Fruit fly (Drosophila melanogaster) whole organism, embryonic: Measurements from ENCODE around the gene CG42571.
A peak's percentile ranks its signal among the peaks of the same experiment; 100 is the strongest.

Experiments used
- BtbVII ChIP-seq: fragments of 200-800 bp; sonication (Bioruptor generic); optimal IDR thresholded peaks from 3 replicates; lab custom pipeline; 2017; ENCODE audit warnings: missing biosample characterization, mild to moderate bottlenecking, missing genetic modification characterization
- CG10267 ChIP-seq: fragments of 200-800 bp; sonication (Bioruptor generic); optimal IDR thresholded peaks from 2 replicates; lab custom pipeline; 2018; ENCODE audit warnings: missing biosample characterization, mild to moderate bottlenecking, missing genetic modification characterization, moderate library complexity
- CG10654 ChIP-seq: fragments of 200-800 bp; sonication (Bioruptor generic); optimal IDR thresholded peaks from 2 replicates; lab custom pipeline; 2016; ENCODE audit warnings: missing biosample characterization, missing genetic modification characterization
- CG10979 ChIP-seq: fragments of 200-800 bp; sonication (Bioruptor generic); optimal IDR thresholded peaks from 2 replicates; lab custom pipeline; 2018; ENCODE audit warnings: missing biosample characterization, mild to moderate bottlenecking, missing genetic modification characterization, moderate library complexity
- CG11504 ChIP-seq: fragments of 200-800 bp; sonication (Bioruptor generic); optimal IDR thresholded peaks from 3 replicates; lab custom pipeline; 2019; ENCODE audit warnings: missing biosample characterization, mild to moderate bottlenecking, missing genetic modification characterization, moderate library complexity
- CG15073 ChIP-seq: fragments of 200-800 bp; sonication (Bioruptor generic); optimal IDR thresholded peaks from 2 replicates; lab custom pipeline; 2016; ENCODE audit warnings: missing biosample characterization, missing genetic modification characterization
- CG16815 ChIP-seq: fragments of 200-800 bp; sonication (Bioruptor generic); optimal IDR thresholded peaks from 3 replicates; lab custom pipeline; 2017; ENCODE audit warnings: missing biosample characterization, mild to moderate bottlenecking, missing genetic modification characterization
- CG17328 ChIP-seq: fragments of 200-800 bp; sonication (Bioruptor generic); IDR thresholded peaks from 2 replicates; pipeline ENCODE4 v1.3.6; 2022; ENCODE audit warnings: missing biosample characterization, missing genetic modification characterization
- CG17361 ChIP-seq: fragments of 200-800 bp; sonication (Bioruptor generic); IDR thresholded peaks from 3 replicates; pipeline ENCODE4 v1.3.6; 2022; ENCODE audit warnings: missing biosample characterization, missing genetic modification characterization
- CG17802 ChIP-seq: fragments of 200-800 bp; sonication (Bioruptor generic); optimal IDR thresholded peaks from 2 replicates; lab custom pipeline; 2018; ENCODE audit warnings: missing biosample characterization, mild to moderate bottlenecking, missing genetic modification characterization, moderate library complexity
- CG17829 ChIP-seq: fragments of 200-800 bp; optimal IDR thresholded peaks from 2 replicates; lab custom pipeline; 2019; ENCODE audit warnings: missing biosample characterization, mild to moderate bottlenecking, missing genetic modification characterization, moderate library complexity
- CG18262 ChIP-seq: fragments of 200-800 bp; optimal IDR thresholded peaks from 3 replicates; lab custom pipeline; 2019; ENCODE audit warnings: missing biosample characterization, mild to moderate bottlenecking, missing genetic modification characterization, moderate library complexity
- CG2202 ChIP-seq: fragments of 200-800 bp; sonication (Bioruptor generic); optimal IDR thresholded peaks from 2 replicates; lab custom pipeline; 2018; ENCODE audit warnings: missing biosample characterization, mild to moderate bottlenecking, missing genetic modification characterization
- CG2712 ChIP-seq: fragments of 200-800 bp; optimal IDR thresholded peaks from 3 replicates; lab custom pipeline; 2019; ENCODE audit warnings: missing biosample characterization, mild to moderate bottlenecking, missing genetic modification characterization, moderate library complexity
- CG30403 ChIP-seq: fragments of 200-800 bp; sonication (Bioruptor generic); optimal IDR thresholded peaks from 3 replicates; lab custom pipeline; 2016; ENCODE audit warnings: missing biosample characterization, missing genetic modification characterization
- CG3065 ChIP-seq: fragments of 200-800 bp; sonication (Bioruptor generic); optimal IDR thresholded peaks from 2 replicates; lab custom pipeline; 2016; ENCODE audit warnings: missing biosample characterization, missing genetic modification characterization
- CG31441 ChIP-seq: fragments of 200-800 bp; sonication (Bioruptor generic); IDR thresholded peaks from 2 replicates; pipeline ENCODE4 v1.3.6; 2022; ENCODE audit warnings: missing biosample characterization, missing genetic modification characterization
- CG33557 ChIP-seq: fragments of 200-800 bp; sonication (Bioruptor generic); optimal IDR thresholded peaks from 2 replicates; lab custom pipeline; 2019; ENCODE audit warnings: missing biosample characterization, mild to moderate bottlenecking, missing genetic modification characterization, moderate library complexity
- CG4820 ChIP-seq: fragments of 200-800 bp; sonication (Bioruptor generic); optimal IDR thresholded peaks from 3 replicates; lab custom pipeline; 2016; ENCODE audit warnings: missing biosample characterization, missing genetic modification characterization
- CG7556 ChIP-seq: fragments of 200-800 bp; sonication (Bioruptor generic); optimal IDR thresholded peaks from 2 replicates; lab custom pipeline; 2017; ENCODE audit warnings: missing biosample characterization, mild to moderate bottlenecking, missing genetic modification characterization
- CG7745 ChIP-seq: fragments of 200-800 bp; sonication (Bioruptor generic); optimal IDR thresholded peaks from 2 replicates; lab custom pipeline; 2018; ENCODE audit warnings: missing biosample characterization, mild to moderate bottlenecking, missing genetic modification characterization, moderate library complexity
- CG7963 ChIP-seq: fragments of 200-800 bp; sonication (Bioruptor generic); IDR thresholded peaks from 3 replicates; pipeline ENCODE4 v1.3.6; 2022; ENCODE audit warnings: missing biosample characterization, missing genetic modification characterization; ENCODE audit not compliant: partially characterized antibody
- CG8924 ChIP-seq: fragments of 200-800 bp; optimal IDR thresholded peaks from 3 replicates; lab custom pipeline; 2019; ENCODE audit warnings: missing biosample characterization, mild to moderate bottlenecking, missing genetic modification characterization, moderate library complexity
- CG9727 ChIP-seq: fragments of 200-800 bp; sonication (Bioruptor generic); optimal IDR thresholded peaks from 3 replicates; lab custom pipeline; 2017; ENCODE audit warnings: missing biosample characterization, mild to moderate bottlenecking, missing genetic modification characterization
- CTCF ChIP-seq: fragments of 200-800 bp; sonication (Bioruptor generic); optimal IDR thresholded peaks from 2 replicates; lab custom pipeline; 2017; ENCODE audit warnings: missing biosample characterization, mild to moderate bottlenecking, missing genetic modification characterization, moderate library complexity
- Chrac-16 ChIP-seq: fragments of 200-800 bp; sonication (Bioruptor generic); optimal IDR thresholded peaks from 3 replicates; lab custom pipeline; 2016; ENCODE audit warnings: missing biosample characterization, missing genetic modification characterization
- Med ChIP-seq: fragments of 200-800 bp; sonication (Bioruptor generic); peaks from one replicate; lab custom pipeline; 2016; ENCODE audit warnings: missing biosample characterization, missing genetic modification characterization, mild to moderate bottlenecking, inconsistent platforms, moderate library complexity
- Scr ChIP-seq: fragments of 200-800 bp; sonication (Bioruptor generic); IDR thresholded peaks from 2 replicates; pipeline ENCODE4 v1.3.6; 2022; ENCODE audit warnings: missing biosample characterization, missing genetic modification characterization; ENCODE audit not compliant: partially characterized antibody
- Spps ChIP-seq: fragments of 200-800 bp; sonication (Bioruptor generic); optimal IDR thresholded peaks from 2 replicates; lab custom pipeline; 2018; ENCODE audit warnings: missing biosample characterization, mild to moderate bottlenecking, missing genetic modification characterization
- Xrp1 ChIP-seq: fragments of 200-800 bp; sonication (Bioruptor generic); IDR thresholded peaks from 2 replicates; pipeline ENCODE4 v1.3.6; 2022; ENCODE audit warnings: missing biosample characterization, missing genetic modification characterization
- ara ChIP-seq: fragments of 200-800 bp; sonication (Bioruptor generic); IDR thresholded peaks from 2 replicates; pipeline ENCODE4 v1.3.6; 2022; ENCODE audit warnings: missing biosample characterization, missing genetic modification characterization
- bsh ChIP-seq, 2 experiments: fragments of 200-800 bp; sonication (Bioruptor generic); optimal IDR thresholded peaks; 2 replicates each; lab custom pipeline; 2017 to 2018; ENCODE audit warnings: mild to moderate bottlenecking in 2 of 2, missing biosample characterization in 2 of 2, missing genetic modification characterization in 2 of 2, moderate library complexity in 1 of 2
- cas ChIP-seq: fragments of 200-800 bp; sonication (Bioruptor generic); IDR thresholded peaks from 2 replicates; pipeline ENCODE4 v1.3.6; 2022; ENCODE audit warnings: missing biosample characterization, missing genetic modification characterization
- cato ChIP-seq: fragments of 200-800 bp; sonication (Bioruptor generic); optimal IDR thresholded peaks from 2 replicates; lab custom pipeline; 2016; ENCODE audit warnings: missing biosample characterization, missing genetic modification characterization, borderline replicate concordance
- caup ChIP-seq: fragments of 200-800 bp; sonication (Bioruptor generic); optimal IDR thresholded peaks from 3 replicates; lab custom pipeline; 2017; ENCODE audit warnings: missing biosample characterization, mild to moderate bottlenecking, missing genetic modification characterization, moderate library complexity; ENCODE audit not compliant: severe bottlenecking
- cg ChIP-seq: fragments of 200-800 bp; sonication (Bioruptor generic); optimal IDR thresholded peaks from 3 replicates; lab custom pipeline; 2019; ENCODE audit warnings: missing biosample characterization, mild to moderate bottlenecking, missing genetic modification characterization, moderate library complexity
- chif ChIP-seq, 2 experiments: fragments of 200-800 bp; sonication (Bioruptor generic); optimal IDR thresholded peaks; 3 replicates each; lab custom pipeline; 2016; ENCODE audit warnings: missing biosample characterization in 2 of 2, missing genetic modification characterization in 2 of 2
- gsb-n ChIP-seq: fragments of 200-800 bp; sonication (Bioruptor generic); optimal IDR thresholded peaks from 3 replicates; lab custom pipeline; 2018; ENCODE audit warnings: missing biosample characterization, mild to moderate bottlenecking, missing genetic modification characterization
- hkb ChIP-seq, 2 experiments: fragments of 200-800 bp in 1 of 2; fragments of >200 bp in 1 of 2; sonication (Bioruptor generic) in 1 of 2; IDR thresholded peaks in 1 of 2; optimal IDR thresholded peaks in 1 of 2; 2 replicates each; pipeline versions ENCODE4 v1.3.6 to Lab custom; 2017 to 2022; ENCODE audit warnings: missing biosample characterization in 1 of 2, missing genetic modification characterization in 1 of 2
- lola ChIP-seq, 3 experiments: fragments of >200 bp in 2 of 3; fragments of 200-800 bp in 1 of 3; sonication (Bioruptor generic) in 1 of 3; optimal IDR thresholded peaks; 2 replicates each; lab custom pipeline; 2017 to 2019; ENCODE audit warnings: missing biosample characterization in 3 of 3, missing genetic modification characterization in 3 of 3, mild to moderate bottlenecking in 1 of 3, moderate library complexity in 1 of 3
- maf-S ChIP-seq: fragments of 200-800 bp; sonication (Bioruptor generic); optimal IDR thresholded peaks from 2 replicates; lab custom pipeline; 2016; ENCODE audit warnings: missing biosample characterization, missing genetic modification characterization
- nmo ChIP-seq: fragments of 200-800 bp; sonication (Bioruptor generic); optimal IDR thresholded peaks from 2 replicates; lab custom pipeline; 2018; ENCODE audit warnings: missing biosample characterization, mild to moderate bottlenecking, missing genetic modification characterization, moderate library complexity
- onecut ChIP-seq: fragments of 200-800 bp; sonication (Bioruptor generic); IDR thresholded peaks from 2 replicates; pipeline ENCODE4 v1.3.6; 2022; ENCODE audit warnings: missing biosample characterization, missing genetic modification characterization
- prd ChIP-seq, 3 experiments: fragments of >200 bp in 2 of 3; fragments of 200-800 bp in 1 of 3; sonication (Bioruptor generic) in 1 of 3; optimal IDR thresholded peaks in 2 of 3; IDR thresholded peaks in 1 of 3; 2 replicates in 2 of 3; 3 replicates in 1 of 3; pipeline versions ENCODE4 v1.3.6 to Lab custom; 2017 to 2022; ENCODE audit warnings: missing biosample characterization in 1 of 3, missing genetic modification characterization in 1 of 3
- sens ChIP-seq: fragments of 200-800 bp; sonication (Bioruptor generic); peaks from one replicate; lab custom pipeline; 2016; ENCODE audit warnings: missing biosample characterization, missing genetic modification characterization
- tio ChIP-seq: fragments of 200-800 bp; sonication (Bioruptor generic); optimal IDR thresholded peaks from 2 replicates; lab custom pipeline; 2017; ENCODE audit warnings: missing biosample characterization, missing genetic modification characterization, inconsistent platforms
- unpg ChIP-seq: fragments of 200-800 bp; sonication (Bioruptor generic); optimal IDR thresholded peaks from 3 replicates; lab custom pipeline; 2018; ENCODE audit warnings: missing biosample characterization, mild to moderate bottlenecking, missing genetic modification characterization, moderate library complexity
- vfl ChIP-seq: fragments of 200-800 bp; sonication (Bioruptor generic); optimal IDR thresholded peaks from 2 replicates; lab custom pipeline; 2016; ENCODE audit warnings: missing biosample characterization, missing genetic modification characterization
- zfh1 ChIP-seq: fragments of 200-800 bp; sonication (Bioruptor generic); IDR thresholded peaks from 3 replicates; pipeline ENCODE4 v1.3.6; 2022; ENCODE audit warnings: missing biosample characterization, missing genetic modification characterization

Gene CG42571

DNA sequence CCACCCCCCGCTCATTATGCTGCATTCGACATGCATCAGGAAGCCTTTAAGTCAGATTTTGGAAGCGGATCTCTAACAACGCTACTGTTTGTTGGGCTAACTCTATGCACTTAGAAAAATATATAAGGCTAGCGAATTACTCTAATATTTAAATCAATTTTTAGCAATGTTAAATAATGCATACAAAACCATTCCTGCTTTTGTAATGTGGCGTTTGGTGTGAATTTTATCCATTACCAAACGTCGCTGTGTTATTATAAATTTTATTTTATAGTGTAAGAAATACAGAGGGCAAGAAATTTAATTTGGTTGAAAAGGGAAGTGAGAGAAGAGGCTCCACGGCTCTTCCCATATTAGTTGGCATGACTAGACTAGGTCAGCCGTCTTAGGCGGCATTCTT lies 43.5 kb upstream of the CG42571 start (continued):
- peak; percentile 59 for TF ChIP-seq nmo (GFP tag; lab: Kevin White, UChicago)
- peak; percentile 7 for TF ChIP-seq cato (GFP tag; lab: Kevin White, UChicago)
- TF ChIP-seq CG33557 (GFP tag; lab: Kevin White, UChicago), result peak; percentile 54
- TF ChIP-seq sens (GFP tag; lab: Kevin White, UChicago), result peak; percentile 87
- peak; percentile 44 for TF ChIP-seq CG11504 (tag; lab: Kevin White, UChicago)
- TF ChIP-seq Med (GFP tag; lab: Kevin White, UChicago), result peak; percentile 77
- TF ChIP-seq CG9727 (GFP tag; lab: Kevin White, UChicago), result peak; percentile 59
- no peak for TF ChIP-seq CG10654 (GFP tag; lab: Kevin White, UChicago)
- 0 out of 2 replicates have a peak, but pooled peaks have one; percentile 11 for TF ChIP-seq onecut
- TF ChIP-seq unpg (GFP tag; lab: Kevin White, UChicago), result peak; percentile 51
- TF ChIP-seq zfh1, result peak; percentile 35; the same call in 1 of the 3 replicates
- TF ChIP-seq CG7556 (GFP tag; lab: Kevin White, UChicago), result peak; percentile 8
- TF ChIP-seq CG3065, result no peak
- peak in 1 of 3 experiments; percentile 77 for TF ChIP-seq lola (GFP tag; optimal IDR thresholded peaks at IDR 0.05; lab: Kevin White, UChicago)
- no peak for TF ChIP-seq cg
- TF ChIP-seq CG31441 (GFP tag; lab: Robert Waterston, UW), result peak; percentile 58
- no peak for TF ChIP-seq vfl (GFP tag; lab: Kevin White, UChicago)
- no peak for TF ChIP-seq caup (GFP tag; lab: Kevin White, UChicago)
- peak; percentile 20 to 29 for TF ChIP-seq chif (GFP tag; optimal IDR thresholded peaks at IDR 0.05; lab: Kevin White, UChicago)
- peak; percentile 31 for TF ChIP-seq Spps (tag; lab: Kevin White, UChicago)
- no peak for TF ChIP-seq prd (optimal IDR thresholded peaks at IDR 0.05; lab: Kevin White, UChicago)
- TF ChIP-seq prd (GFP tag; IDR thresholded peaks at IDR 0.05; lab: Robert Waterston, UW), result peak; percentile 45; the same call in 2 of the 3 replicates
- TF ChIP-seq CG17829 (tag; lab: Kevin White, UChicago), result peak; percentile 61
- peak; percentile 40; the same call in 1 of the 2 replicates for TF ChIP-seq CG17328
- TF ChIP-seq CG4820, result peak; percentile 6
- TF ChIP-seq CG2712 (tag; lab: Kevin White, UChicago), result peak; percentile 72
- TF ChIP-seq CG30403 (GFP tag; lab: Kevin White, UChicago), result peak; percentile 14
- no peak for TF ChIP-seq Scr
- TF ChIP-seq BtbVII (GFP tag; lab: Kevin White, UChicago), result no peak
- peak; percentile 3 for TF ChIP-seq CG7745
- no peak for TF ChIP-seq maf-S
- TF ChIP-seq Chrac-16 (GFP tag; lab: Kevin White, UChicago), result peak; percentile 30
- TF ChIP-seq gsb-n (tag; lab: Kevin White, UChicago), result peak; percentile 51
- peak; percentile 31 for TF ChIP-seq CG8924 (tag; lab: Kevin White, UChicago)
- peak; percentile 50; the same call in 1 of the 2 replicates for TF ChIP-seq ara (GFP tag; lab: Robert Waterston, UW)
- TF ChIP-seq CG17802 (tag; lab: Kevin White, UChicago), result peak; percentile 12
- TF ChIP-seq Xrp1 (GFP tag; lab: Robert Waterston, UW), result peak; percentile 62; the same call in 1 of the 2 replicates
- no peak for TF ChIP-seq CG15073 (GFP tag; lab: Kevin White, UChicago)
- peak; percentile 29 for TF ChIP-seq tio (GFP tag; lab: Kevin White, UChicago)
- no peak for TF ChIP-seq CG7963 (GFP tag; lab: Robert Waterston, UW)
- no peak for TF ChIP-seq cas
- peak; percentile 60 for TF ChIP-seq CG18262
- peak; percentile 55; the same call in 2 of the 3 replicates for TF ChIP-seq CG17361 (GFP tag; lab: Robert Waterston, UW)
- peak; percentile 30 for TF ChIP-seq CG2202 (tag; lab: Kevin White, UChicago)
- peak; percentile 69 for TF ChIP-seq CG10979 (tag; lab: Kevin White, UChicago)
- TF ChIP-seq CTCF (GFP tag; lab: Kevin White, UChicago), result no peak
- TF ChIP-seq CG10267, result peak; percentile 57
- TF ChIP-seq bsh (GFP tag; optimal IDR thresholded peaks at IDR 0.05; lab: Kevin White, UChicago), result peak in 1 of 2 experiments; percentile 75
- peak; percentile 36 for TF ChIP-seq CG16815
- no peak for TF ChIP-seq hkb (optimal IDR thresholded peaks at IDR 0.05; lab: Kevin White, UChicago)
- 0 out of 2 replicates have a peak, but pooled peaks have one; percentile 36 for TF ChIP-seq hkb (GFP tag; IDR thresholded peaks at IDR 0.05; lab: Robert Waterston, UW)
